Worm (Caenorhabditis elegans) whole organism, L1 larva: ENCODE measurements around the gene F59A1.11.

Experiments used
- C04F5.9 ChIP-seq: sonication (generic microtip); optimal IDR thresholded peaks from 2 replicates; lab custom pipeline; 2016; ENCODE audit warnings: missing genetic modification characterization, missing compliant biosample characterization
- Y116A8C.19 ChIP-seq: sonication (generic microtip); optimal IDR thresholded peaks from 2 replicates; lab custom pipeline; 2016; ENCODE audit warnings: missing compliant biosample characterization, missing genetic modification characterization, borderline replicate concordance
- ceh-8 ChIP-seq: fragments of 200-800 bp; sonication (Bioruptor generic); optimal IDR thresholded peaks from 2 replicates; lab custom pipeline; 2018; ENCODE audit warnings: mild to moderate bottlenecking, missing genetic modification characterization, moderate library complexity, missing compliant biosample characterization
- ceh-82 ChIP-seq, 3 experiments: fragments of 150-350 bp in 1 of 3; sonication (generic microtip) in 2 of 3; optimal IDR thresholded peaks; 2 replicates each; lab custom pipeline; 2014 to 2017; ENCODE audit warnings: missing biosample characterization in 3 of 3, missing genetic modification characterization in 3 of 3
- ceh-88 ChIP-seq: fragments of 200-800 bp; sonication (Bioruptor generic); IDR thresholded peaks from 2 replicates; pipeline ENCODE4 v1.3.6; 2022; ENCODE audit warnings: missing genetic modification characterization, missing compliant biosample characterization
- ceh-90 ChIP-seq: sonication (generic microtip); optimal IDR thresholded peaks from 2 replicates; lab custom pipeline; 2016; ENCODE audit warnings: missing genetic modification characterization, missing compliant biosample characterization
- ces-1 ChIP-seq: fragments of 150-350 bp; optimal IDR thresholded peaks from 2 replicates; lab custom pipeline; 2014; ENCODE audit warnings: missing biosample characterization, missing genetic modification reagents, missing genetic modification characterization
- dpl-1 ChIP-seq, 3 experiments: fragments of 150-350 bp in 2 of 3; sonication (generic microtip) in 1 of 3; optimal IDR thresholded peaks; 2 replicates each; lab custom pipeline; 2014 to 2017; ENCODE audit warnings: missing biosample characterization in 3 of 3, missing genetic modification characterization in 3 of 3, missing genetic modification reagents in 3 of 3
- dsc-1 ChIP-seq: sonication (generic microtip); optimal IDR thresholded peaks from 2 replicates; lab custom pipeline; 2016; ENCODE audit warnings: mild to moderate bottlenecking, missing genetic modification characterization, missing compliant biosample characterization
- efl-1 ChIP-seq, 4 experiments: fragments of 150-350 bp; optimal IDR thresholded peaks in 3 of 4; peaks in 1 of 4; 1 replicate in 1 of 4; 2 replicates in 3 of 4; lab custom pipeline; 2014; ENCODE audit warnings: missing biosample characterization in 2 of 4, missing genetic modification characterization in 2 of 4, missing genetic modification reagents in 2 of 4
- efl-3 ChIP-seq: fragments of 200-800 bp; sonication (Bioruptor generic); optimal IDR thresholded peaks from 2 replicates; lab custom pipeline; 2018; ENCODE audit warnings: mild to moderate bottlenecking, missing genetic modification characterization, missing compliant biosample characterization
- egl-13 ChIP-seq: sonication (generic microtip); optimal IDR thresholded peaks from 2 replicates; lab custom pipeline; 2016; ENCODE audit warnings: missing genotype, missing genetic modification reagents, missing genetic modification characterization, missing compliant biosample characterization
- egl-27 ChIP-seq, 2 experiments: fragments of 150-350 bp in 1 of 2; sonication (generic microtip); optimal IDR thresholded peaks; 3 replicates each; lab custom pipeline; 2017 to 2018; ENCODE audit warnings: missing biosample characterization in 2 of 2, missing genetic modification characterization in 2 of 2, missing genetic modification reagents in 2 of 2
- elt-2 ChIP-seq: sonication (generic microtip); optimal IDR thresholded peaks from 2 replicates; lab custom pipeline; 2016; ENCODE audit warnings: missing genetic modification characterization, mild to moderate bottlenecking, inconsistent platforms, missing compliant biosample characterization, missing genetic modification reagents
- elt-3 ChIP-seq, 6 experiments: fragments of 150-350 bp in 1 of 6; sonication (generic microtip); optimal IDR thresholded peaks; 2 replicates each; lab custom pipeline; 2017 to 2018; ENCODE audit warnings: missing biosample characterization in 6 of 6, missing genetic modification characterization in 6 of 6, inconsistent platforms in 1 of 6
- fos-1 ChIP-seq: fragments of 150-350 bp; optimal IDR thresholded peaks from 2 replicates; lab custom pipeline; 2014; ENCODE audit warnings: missing biosample characterization, missing genetic modification characterization
- grh-1 ChIP-seq: fragments of 200-800 bp; sonication (Bioruptor generic); IDR thresholded peaks from 2 replicates; pipeline ENCODE4 v1.3.6; 2022; ENCODE audit warnings: missing genetic modification reagents, missing genetic modification characterization, missing compliant biosample characterization
- hlh-4 ChIP-seq: sonication (generic microtip); optimal IDR thresholded peaks from 2 replicates; lab custom pipeline; 2016; ENCODE audit warnings: mild to moderate bottlenecking, missing genetic modification characterization, missing compliant biosample characterization
- irx-1 ChIP-seq: sonication (generic microtip); optimal IDR thresholded peaks from 2 replicates; lab custom pipeline; 2016; ENCODE audit warnings: missing genetic modification characterization, missing compliant biosample characterization
- jun-1 ChIP-seq: fragments of 150-350 bp; optimal IDR thresholded peaks from 2 replicates; lab custom pipeline; 2014; ENCODE audit warnings: missing biosample characterization, missing genetic modification reagents, missing genetic modification characterization
- lin-13 ChIP-seq: fragments of 150-350 bp; optimal IDR thresholded peaks from 2 replicates; lab custom pipeline; 2014; ENCODE audit warnings: missing biosample characterization, missing genetic modification reagents, missing genetic modification characterization
- lin-14 ChIP-seq: fragments of 200-800 bp; sonication (Bioruptor generic); optimal IDR thresholded peaks from 2 replicates; lab custom pipeline; 2018; ENCODE audit warnings: mild to moderate bottlenecking, missing genetic modification characterization, moderate library complexity, missing compliant biosample characterization
- lin-35 ChIP-seq, 2 experiments: fragments of 150-350 bp; optimal IDR thresholded peaks; 2 replicates each; lab custom pipeline; 2014; ENCODE audit warnings: missing biosample characterization in 2 of 2, missing genetic modification characterization in 2 of 2, missing genetic modification reagents in 2 of 2
- lsy-2 ChIP-seq, 2 experiments: fragments of 150-350 bp; optimal IDR thresholded peaks; 2 replicates each; lab custom pipeline; 2014; ENCODE audit warnings: missing biosample characterization in 2 of 2, missing genetic modification characterization in 2 of 2
- mab-9 ChIP-seq: fragments of 200-800 bp; sonication (Bioruptor generic); IDR thresholded peaks from 2 replicates; pipeline ENCODE4 v1.3.6; 2022; ENCODE audit warnings: missing genetic modification reagents, missing genetic modification characterization, missing compliant biosample characterization
- mdl-1 ChIP-seq, 2 experiments: fragments of 150-350 bp; optimal IDR thresholded peaks; 2 replicates each; lab custom pipeline; 2014 to 2017; ENCODE audit warnings: missing biosample characterization in 2 of 2, missing genetic modification characterization in 2 of 2, inconsistent platforms in 1 of 2
- nhr-12 ChIP-seq: sonication (generic microtip); optimal IDR thresholded peaks from 2 replicates; lab custom pipeline; 2017; ENCODE audit warnings: missing biosample characterization, missing genetic modification characterization
- nhr-19 ChIP-seq: fragments of 200-800 bp; sonication (Bioruptor generic); conservative IDR thresholded peaks from 2 replicates; pipeline ENCODE4 v1.3.6; 2022; ENCODE audit warnings: missing genetic modification characterization, missing compliant biosample characterization
- nhr-20 ChIP-seq: sonication (generic microtip); optimal IDR thresholded peaks from 2 replicates; lab custom pipeline; 2016; ENCODE audit warnings: mild to moderate bottlenecking, missing genetic modification characterization, missing compliant biosample characterization
- nhr-237 ChIP-seq: fragments of 150-350 bp; optimal IDR thresholded peaks from 2 replicates; lab custom pipeline; 2014; ENCODE audit warnings: missing biosample characterization, missing genetic modification characterization
- nhr-28 ChIP-seq: fragments of 150-350 bp; optimal IDR thresholded peaks from 2 replicates; lab custom pipeline; 2014; ENCODE audit warnings: missing biosample characterization, missing genetic modification characterization
- nhr-71 ChIP-seq: sonication (generic microtip); optimal IDR thresholded peaks from 2 replicates; lab custom pipeline; 2016; ENCODE audit warnings: mild to moderate bottlenecking, missing genetic modification characterization, moderate library complexity, missing compliant biosample characterization
- nhr-76 ChIP-seq: sonication (generic microtip); optimal IDR thresholded peaks from 2 replicates; lab custom pipeline; 2017; ENCODE audit warnings: missing biosample characterization, missing genetic modification characterization
- nhr-77 ChIP-seq: fragments of 150-350 bp; optimal IDR thresholded peaks from 2 replicates; lab custom pipeline; 2014; ENCODE audit warnings: missing biosample characterization, missing genetic modification characterization
- nhr-85 ChIP-seq: sonication (generic microtip); peaks from one replicate; lab custom pipeline; 2016; ENCODE audit warnings: missing genetic modification characterization, inconsistent platforms, missing compliant biosample characterization
- pag-3 ChIP-seq: sonication (generic microtip); optimal IDR thresholded peaks from 2 replicates; lab custom pipeline; 2017; ENCODE audit warnings: missing genetic modification characterization, mild to moderate bottlenecking, missing compliant biosample characterization, antibody characterized with exemption, borderline replicate concordance; ENCODE audit not compliant: insufficient read depth
- pax-3 ChIP-seq: fragments of 200-800 bp; sonication (Bioruptor generic); optimal IDR thresholded peaks from 2 replicates; lab custom pipeline; 2018; ENCODE audit warnings: mild to moderate bottlenecking, missing genetic modification characterization, moderate library complexity, missing compliant biosample characterization
- pqm-1 ChIP-seq: sonication (generic microtip); optimal IDR thresholded peaks from 3 replicates; lab custom pipeline; 2017; ENCODE audit warnings: missing biosample characterization, missing genetic modification characterization
- rnt-1 ChIP-seq: sonication (generic microtip); optimal IDR thresholded peaks from 2 replicates; lab custom pipeline; 2016; ENCODE audit warnings: mild to moderate bottlenecking, missing genetic modification characterization, moderate library complexity, missing compliant biosample characterization
- skn-1 ChIP-seq: fragments of 150-350 bp; optimal IDR thresholded peaks from 2 replicates; lab custom pipeline; 2014; ENCODE audit warnings: missing biosample characterization, missing genetic modification characterization
- snpc-4 ChIP-seq: fragments of 150-350 bp; optimal IDR thresholded peaks from 2 replicates; lab custom pipeline; 2014; ENCODE audit warnings: missing biosample characterization, missing genetic modification characterization
- sox-4 ChIP-seq: sonication (generic microtip); optimal IDR thresholded peaks from 2 replicates; lab custom pipeline; 2016; ENCODE audit warnings: missing genetic modification characterization, missing compliant biosample characterization
- sptf-1 ChIP-seq: fragments of 150-350 bp; optimal IDR thresholded peaks from 2 replicates; lab custom pipeline; 2014; ENCODE audit warnings: missing biosample characterization, missing genetic modification characterization
- unc-130 ChIP-seq: fragments of 150-350 bp; optimal IDR thresholded peaks from 2 replicates; lab custom pipeline; 2017; ENCODE audit warnings: missing biosample characterization, missing genetic modification characterization, inconsistent platforms
- unc-30 ChIP-seq: sonication (generic microtip); optimal IDR thresholded peaks from 2 replicates; lab custom pipeline; 2017; ENCODE audit warnings: missing biosample characterization, missing genetic modification characterization
- unc-62 ChIP-seq: fragments of 150-350 bp; optimal IDR thresholded peaks from 2 replicates; lab custom pipeline; 2014; ENCODE audit warnings: missing biosample characterization, missing genetic modification reagents, missing genetic modification characterization
- unc-86 ChIP-seq: sonication (generic microtip); optimal IDR thresholded peaks from 2 replicates; lab custom pipeline; 2016; ENCODE audit warnings: missing genetic modification characterization, missing compliant biosample characterization
- zag-1 ChIP-seq: fragments of 150-350 bp; optimal IDR thresholded peaks from 2 replicates; lab custom pipeline; 2014; ENCODE audit warnings: missing biosample characterization, missing genetic modification characterization
- zip-4 ChIP-seq: fragments of 200-800 bp; sonication (Bioruptor generic); optimal IDR thresholded peaks from 2 replicates; lab custom pipeline; 2018; ENCODE audit warnings: mild to moderate bottlenecking, missing genetic modification characterization, moderate library complexity, missing compliant biosample characterization
- ztf-4 ChIP-seq: fragments of 150-350 bp; optimal IDR thresholded peaks from 2 replicates; lab custom pipeline; 2014; ENCODE audit warnings: missing biosample characterization, missing genetic modification characterization

The F59A1.11 gene

ce11 chrV:17660003-17660402 is 5.8 kb downstream of the F59A1.11 start, which contains the start of gene dgat-2:
dgat-2 (plus strand) TSS chrV:17660303.
- no peak for TF ChIP-seq fos-1
- no peak for TF ChIP-seq nhr-20
- TF ChIP-seq jun-1, result no peak
- no peak for TF ChIP-seq dsc-1
- no peak for TF ChIP-seq grh-1 (GFP tag; lab: Robert Waterston, UW)
- no peak for TF ChIP-seq pax-3 (tag; lab: Kevin White, UChicago)
- no peak for TF ChIP-seq nhr-19
- TF ChIP-seq ceh-8 (GFP tag; lab: Kevin White, UChicago), result no peak
- no peak for TF ChIP-seq dpl-1 (GFP tag; optimal IDR thresholded peaks at IDR 0.05; lab: Kevin White, UChicago)
- TF ChIP-seq ztf-4 (tag; lab: Kevin White, UChicago), result no peak
- no peak for TF ChIP-seq egl-13 (tag; lab: Kevin White, UChicago)
- no peak for TF ChIP-seq egl-27 (tag; optimal IDR thresholded peaks at IDR 0.05; lab: Kevin White, UChicago)
- TF ChIP-seq, all 84 proteins: peak for 0

DNA sequence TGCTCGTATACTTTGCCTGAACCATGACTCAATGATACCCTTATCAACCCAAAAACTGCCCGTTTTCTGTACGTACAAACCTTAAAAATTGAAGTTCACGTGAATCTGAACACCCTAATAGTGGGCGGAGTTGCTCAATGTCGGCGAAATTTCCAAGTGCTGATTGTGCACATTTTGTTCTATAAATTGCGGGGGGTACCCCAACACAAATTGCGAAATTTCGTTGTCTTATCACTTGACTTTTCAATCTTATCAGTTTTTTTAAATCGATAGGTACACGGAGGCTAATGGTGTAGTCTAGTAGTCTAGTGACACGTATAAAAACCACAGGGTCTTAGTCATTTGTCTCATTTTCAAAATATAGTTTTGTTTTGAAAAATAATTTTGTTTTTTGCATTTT is 6.6 kb downstream of the F59A1.11 start, which contains the start of gene fbxa-108:
fbxa-108 (minus strand) TSS at position 158 of the 400 bp plus-strand sequence.
- TF ChIP-seq fos-1 (no peak), lin-14 (GFP tag; lab: Kevin White, UChicago) (no peak), ceh-88 (GFP tag; lab: Robert Waterston, UW) (no peak), elt-2 (tag; lab: Kevin White, UChicago) (peak; percentile 99), nhr-71 (no peak), unc-130 (no peak), pax-3 (tag; lab: Kevin White, UChicago) (no peak), ceh-8 (GFP tag; lab: Kevin White, UChicago) (no peak), Y116A8C.19 (tag; lab: Kevin White, UChicago) (no peak), ceh-82 (tag; optimal IDR thresholded peaks at IDR 0.05; lab: Kevin White, UChicago) (no peak), efl-1 (optimal IDR thresholded peaks at IDR 0.05; lab: Kevin White, UChicago) (no peak), efl-1 (GFP tag; optimal IDR thresholded peaks at IDR 0.05 in 1 of 2; lab: Kevin White, UChicago) (no peak), C04F5.9 (no peak), unc-62 (GFP tag; lab: Kevin White, UChicago) (no peak), hlh-4 (tag; lab: Kevin White, UChicago) (no peak), egl-27 (tag; optimal IDR thresholded peaks at IDR 0.05; lab: Kevin White, UChicago) (no peak), lin-35 (GFP tag; optimal IDR thresholded peaks at IDR 0.05; lab: Kevin White, UChicago) (peak in 1 of 2 experiments; percentile 40), rnt-1 (tag; lab: Kevin White, UChicago) (no peak), nhr-12 (tag; lab: Kevin White, UChicago) (no peak), nhr-77 (tag; lab: Kevin White, UChicago) (no peak), zag-1 (no peak), ceh-90 (no peak), lin-13 (no peak), mdl-1 (tag; optimal IDR thresholded peaks at IDR 0.05; lab: Kevin White, UChicago) (peak in 1 of 2 experiments; percentile 52), irx-1 (no peak), skn-1 (tag; lab: Kevin White, UChicago) (no peak), lsy-2 (tag; optimal IDR thresholded peaks at IDR 0.05; lab: Kevin White, UChicago) (no peak), sox-4 (tag; lab: Kevin White, UChicago) (no peak), pag-3 (tag; lab: Kevin White, UChicago) (no peak), ztf-4 (tag; lab: Kevin White, UChicago) (no peak), ces-1 (GFP tag; lab: Kevin White, UChicago) (no peak), sptf-1 (tag; lab: Kevin White, UChicago) (no peak), nhr-237 (no peak), snpc-4 (tag; lab: Kevin White, UChicago) (no peak), nhr-28 (no peak), unc-86 (tag; lab: Kevin White, UChicago) (no peak), pqm-1 (tag; lab: Kevin White, UChicago) (peak; percentile 94), dsc-1 (no peak), elt-3 (tag; optimal IDR thresholded peaks at IDR 0.05; lab: Kevin White, UChicago) (no peak), zip-4 (GFP tag; lab: Kevin White, UChicago) (peak; percentile 20), nhr-19 (peak; percentile 36), efl-3 (GFP tag; lab: Kevin White, UChicago) (no peak), nhr-20 (peak; percentile 64), mab-9 (no peak), nhr-85 (tag; lab: Kevin White, UChicago) (no peak), nhr-76 (tag; lab: Kevin White, UChicago) (no peak), unc-30 (tag; lab: Kevin White, UChicago) (no peak)
